Worm (Caenorhabditis elegans) whole organism, L3 larva: ENCODE measurements around the gene F35H10.3.

ENCODE experiments used
- elt-1 ChIP-seq: fragments of 150-350 bp; optimal IDR thresholded peaks from 2 replicates; lab custom pipeline; 2014; ENCODE audit warnings: missing biosample characterization, missing genetic modification characterization
- snpc-4 ChIP-seq: fragments of 150-350 bp; optimal IDR thresholded peaks from 2 replicates; lab custom pipeline; 2014; ENCODE audit warnings: missing biosample characterization, missing genetic modification characterization

ce11 chrIV:8289580-8290323 lies 36.0 kb upstream of the F35H10.3 start, which contains the start of gene daf-31:
- TF ChIP-seq elt-1 (tag; lab: Kevin White, UChicago) (no peak), snpc-4 (tag; lab: Kevin White, UChicago) (peak; percentile 57)
